Worm (Caenorhabditis elegans) whole organism, midembryonic: ENCODE data around the gene prp-19.

Experiments used
- T22C8.4 ChIP-seq: fragments of 200-800 bp; sonication (Bioruptor generic); IDR thresholded peaks from 2 replicates; pipeline ENCODE4 v1.3.6; 2022; ENCODE audit warnings: missing genetic modification characterization, missing compliant biosample characterization
- cog-1 ChIP-seq: sonication (generic microtip); optimal IDR thresholded peaks from 2 replicates; lab custom pipeline; 2016; ENCODE audit warnings: missing genetic modification characterization, missing compliant biosample characterization
- flt-1 ChIP-seq: fragments of 200-800 bp; sonication (Bioruptor generic); IDR thresholded peaks from 2 replicates; pipeline ENCODE4 v1.3.6; 2022; ENCODE audit warnings: missing genetic modification characterization, missing compliant biosample characterization
- klf-2 ChIP-seq: fragments of 200-800 bp; sonication (Bioruptor generic); conservative IDR thresholded peaks from 2 replicates; pipeline ENCODE4 v1.3.6; 2022; ENCODE audit warnings: missing genetic modification reagents, missing genetic modification characterization, missing compliant biosample characterization
- med-1 ChIP-seq: sonication (generic microtip); optimal IDR thresholded peaks from 2 replicates; lab custom pipeline; 2017; ENCODE audit warnings: missing genetic modification characterization, mild to moderate bottlenecking, missing compliant biosample characterization, antibody characterized with exemption, missing genetic modification reagents; ENCODE audit not compliant: insufficient read depth
- ref-1 ChIP-seq: fragments of 200-800 bp; sonication (Bioruptor generic); conservative IDR thresholded peaks from 2 replicates; pipeline ENCODE4 v1.3.6; 2022; ENCODE audit warnings: missing genetic modification reagents, missing genetic modification characterization, missing compliant biosample characterization
- tab-1 ChIP-seq: fragments of 200-800 bp; sonication (Bioruptor generic); IDR thresholded peaks from 2 replicates; pipeline ENCODE4 v1.3.6; 2022; ENCODE audit warnings: missing genetic modification characterization, missing compliant biosample characterization
- ztf-23 ChIP-seq: fragments of 200-800 bp; sonication (Bioruptor generic); IDR thresholded peaks from 2 replicates; pipeline ENCODE4 v1.3.6; 2022; ENCODE audit warnings: missing genetic modification reagents, missing genetic modification characterization, missing compliant biosample characterization
- ztf-29 ChIP-seq: fragments of 200-800 bp; sonication (Bioruptor generic); IDR thresholded peaks from 2 replicates; pipeline ENCODE4 v1.3.6; 2022; ENCODE audit warnings: missing genetic modification reagents, missing genetic modification characterization, missing compliant biosample characterization

The prp-19 gene

DNA sequence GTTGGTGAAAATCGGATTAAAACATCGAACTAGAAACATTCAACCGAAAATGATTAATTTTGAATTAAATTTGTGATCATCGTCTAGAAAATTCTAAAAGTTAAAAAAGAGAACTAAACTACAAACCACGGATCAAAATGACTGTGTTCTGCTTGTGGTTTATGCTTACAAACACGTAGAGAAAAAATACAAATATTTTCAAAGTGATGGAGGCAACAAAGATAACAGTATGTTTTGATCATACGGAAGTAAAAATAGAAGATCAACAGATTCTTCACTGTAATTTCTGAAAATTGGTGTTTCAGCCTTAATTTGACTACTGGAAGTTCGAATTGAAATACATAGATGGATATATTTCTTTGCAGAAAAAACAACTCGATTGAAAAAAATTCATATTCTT lies 31.5 kb upstream of the prp-19 start:
- TF ChIP-seq T22C8.4 (no peak), med-1 (GFP tag; lab: Kevin White, UChicago) (no peak), ztf-23 (GFP tag; lab: Robert Waterston, UW) (no peak), ztf-29 (GFP tag; lab: Robert Waterston, UW) (no peak), tab-1 (GFP tag; lab: Robert Waterston, UW) (no peak), flt-1 (GFP tag; lab: Robert Waterston, UW) (no peak), ref-1 (GFP tag; lab: Robert Waterston, UW) (no peak), cog-1 (tag; lab: Kevin White, UChicago) (no peak), klf-2 (GFP tag; lab: Robert Waterston, UW) (no peak)

DNA sequence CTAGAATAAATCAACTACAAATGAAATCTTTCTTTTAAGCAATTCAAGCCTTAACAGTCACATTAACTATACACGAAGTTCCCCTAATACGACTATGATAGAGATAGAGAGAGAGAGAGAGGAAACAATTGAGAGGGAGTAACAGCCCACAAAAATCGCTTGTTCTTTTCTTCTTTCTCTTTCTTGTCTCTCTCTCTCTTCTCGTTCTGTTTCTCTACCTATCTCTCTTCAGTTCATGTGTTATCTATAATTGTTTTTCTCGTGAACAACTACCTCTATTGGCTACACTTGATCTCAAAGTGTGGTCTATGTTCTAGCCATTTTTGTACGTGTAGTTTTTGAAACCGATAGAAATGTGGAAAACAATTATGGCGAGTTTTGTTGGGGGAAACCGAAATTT lies 30.8 kb upstream of the prp-19 start:
- TF ChIP-seq tab-1 (GFP tag; lab: Robert Waterston, UW) = no peak
- no peak for TF ChIP-seq flt-1 (GFP tag; lab: Robert Waterston, UW)
- TF ChIP-seq med-1 (GFP tag; lab: Kevin White, UChicago) = no peak
- TF ChIP-seq T22C8.4 = no peak
- TF ChIP-seq ztf-29 (GFP tag; lab: Robert Waterston, UW) = no peak
- no peak for TF ChIP-seq ref-1 (GFP tag; lab: Robert Waterston, UW)
- TF ChIP-seq ztf-23 (GFP tag; lab: Robert Waterston, UW) = no peak
- TF ChIP-seq klf-2 (GFP tag; lab: Robert Waterston, UW) = no peak
- no peak for TF ChIP-seq cog-1 (tag; lab: Kevin White, UChicago)

DNA sequence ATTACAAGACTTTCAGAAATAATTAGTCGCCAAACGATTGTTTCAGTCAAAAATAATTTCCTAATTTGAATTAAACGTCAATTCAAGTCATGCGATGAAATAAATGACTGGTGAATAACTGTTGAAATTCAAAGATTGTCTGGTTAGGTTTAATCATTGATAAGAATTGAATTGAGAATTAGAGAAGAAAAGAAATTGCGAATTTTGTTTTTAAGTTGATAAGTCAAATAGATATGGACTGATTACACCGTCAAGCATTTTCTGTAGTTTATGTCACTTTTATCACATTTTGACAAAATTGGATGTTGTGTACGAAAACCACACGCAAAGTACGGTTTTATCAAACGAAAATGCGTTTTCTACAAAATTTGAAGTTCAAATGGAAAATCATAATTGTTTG lies 29.4 kb upstream of the prp-19 start:
- TF ChIP-seq flt-1 (GFP tag; lab: Robert Waterston, UW) (no peak), ztf-29 (GFP tag; lab: Robert Waterston, UW) (no peak), klf-2 (GFP tag; lab: Robert Waterston, UW) (no peak), T22C8.4 (no peak), ref-1 (GFP tag; lab: Robert Waterston, UW) (no peak)

DNA sequence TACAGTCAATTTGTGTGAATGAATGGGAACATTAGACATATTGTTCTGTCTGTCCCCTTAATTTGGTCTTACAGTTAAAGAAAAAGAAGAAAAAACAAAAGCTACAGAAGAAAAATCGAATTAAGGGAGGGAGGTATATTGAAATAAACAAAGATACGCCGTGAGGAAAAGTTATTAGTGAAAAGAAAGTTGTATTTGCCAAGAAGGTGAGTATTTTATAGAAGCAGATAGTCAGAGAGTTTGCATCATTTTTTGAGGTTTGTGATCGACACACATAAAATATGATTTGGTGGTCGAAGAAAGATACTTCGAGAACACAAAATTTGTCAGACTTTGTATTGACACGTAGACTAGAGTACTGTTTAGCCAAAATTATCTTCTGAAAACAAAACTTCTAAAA lies 28.5 kb upstream of the prp-19 start:
- TF ChIP-seq tab-1 (GFP tag; lab: Robert Waterston, UW) (no peak), cog-1 (tag; lab: Kevin White, UChicago) (no peak), ztf-23 (GFP tag; lab: Robert Waterston, UW) (no peak), med-1 (GFP tag; lab: Kevin White, UChicago) (no peak), flt-1 (GFP tag; lab: Robert Waterston, UW) (no peak), klf-2 (GFP tag; lab: Robert Waterston, UW) (no peak), ztf-29 (GFP tag; lab: Robert Waterston, UW) (no peak), ref-1 (GFP tag; lab: Robert Waterston, UW) (no peak), T22C8.4 (no peak)

DNA sequence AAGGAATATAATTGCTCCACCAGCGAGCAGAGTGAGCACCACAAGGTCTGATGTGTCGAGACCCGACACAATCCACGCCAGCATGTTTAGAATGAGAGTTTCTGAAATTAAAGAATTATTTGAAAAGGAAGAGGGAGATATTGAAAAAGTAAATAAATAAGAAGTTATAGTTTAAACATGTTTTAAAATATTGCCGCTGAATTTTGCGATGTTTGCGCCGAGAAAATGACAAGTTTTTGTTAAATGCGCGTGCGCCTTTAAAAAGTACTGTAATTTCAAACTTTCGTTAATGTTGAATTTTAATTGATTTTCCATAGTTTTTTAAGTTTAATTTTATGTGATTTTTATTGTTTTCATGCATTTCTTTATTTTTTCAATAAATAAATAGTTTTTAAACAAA lies 27.7 kb upstream of the prp-19 start, which contains the start of gene emb-8:
Gene emb-8, minus strand, starts transcription at position 101 of the 400 bp plus-strand sequence.
- no peak for TF ChIP-seq klf-2 (GFP tag; lab: Robert Waterston, UW)
- TF ChIP-seq cog-1 (tag; lab: Kevin White, UChicago) = no peak
- TF ChIP-seq T22C8.4 = no peak
- no peak for TF ChIP-seq flt-1 (GFP tag; lab: Robert Waterston, UW)
- no peak for TF ChIP-seq tab-1 (GFP tag; lab: Robert Waterston, UW)
- no peak for TF ChIP-seq ztf-29 (GFP tag; lab: Robert Waterston, UW)
- TF ChIP-seq med-1 (GFP tag; lab: Kevin White, UChicago) = no peak
- no peak for TF ChIP-seq ztf-23 (GFP tag; lab: Robert Waterston, UW)
- TF ChIP-seq ref-1 (GFP tag; lab: Robert Waterston, UW) = no peak

DNA sequence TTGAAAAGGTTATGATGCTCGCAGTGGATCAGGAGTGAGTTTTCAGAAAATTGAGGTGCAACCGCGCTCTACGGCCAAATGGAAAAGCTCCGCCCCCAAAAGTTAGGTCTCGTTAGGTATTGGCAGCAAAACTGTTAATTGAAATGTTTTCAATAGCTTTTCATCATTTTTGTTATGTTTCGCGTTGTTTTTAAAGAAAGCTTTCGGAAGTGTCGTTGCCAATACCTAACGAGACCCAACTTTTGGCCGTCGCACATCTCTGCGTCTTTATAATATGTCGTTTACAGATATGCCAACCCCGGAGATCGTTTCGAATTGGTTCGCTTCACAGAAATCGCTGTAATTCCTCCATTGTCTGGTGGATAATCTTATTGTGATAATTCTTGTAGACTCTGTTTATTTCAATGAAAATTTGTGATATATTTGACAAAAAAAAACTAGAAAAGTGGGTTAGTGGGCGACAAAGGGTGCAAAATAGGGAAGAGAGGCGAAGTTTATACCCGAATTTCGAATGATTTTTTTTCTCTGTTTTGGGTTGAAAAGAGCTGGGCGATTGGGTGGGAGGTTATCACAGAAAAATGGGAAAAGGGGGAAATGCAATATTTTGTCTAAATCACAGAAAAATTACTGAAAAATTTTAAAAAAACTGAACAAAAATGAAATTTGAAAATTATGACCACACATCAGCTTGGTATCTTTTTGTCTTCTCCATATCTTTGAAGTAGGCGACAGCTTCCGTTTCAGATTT lies 24.6 kb upstream of the prp-19 start:
- TF ChIP-seq flt-1 (GFP tag; lab: Robert Waterston, UW) (no peak), ref-1 (GFP tag; lab: Robert Waterston, UW) (no peak)

DNA sequence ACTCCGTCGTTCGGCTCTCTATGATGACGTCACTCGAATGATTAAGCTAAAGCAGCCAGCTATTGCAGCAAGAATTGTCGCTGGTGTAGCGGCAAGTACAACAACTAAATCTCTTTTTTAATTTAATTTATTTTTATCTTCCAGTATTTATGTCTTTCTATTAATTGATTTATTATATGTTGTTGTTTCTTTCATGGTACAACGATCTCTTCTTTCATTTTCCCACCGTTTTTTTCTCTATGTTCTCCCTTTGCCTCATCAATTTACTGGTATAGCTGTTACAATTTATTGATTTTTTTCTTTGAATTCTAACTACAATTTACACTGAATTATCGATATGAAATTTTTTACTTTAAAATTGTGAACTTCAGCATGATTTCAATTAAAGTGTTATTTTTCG lies 23.8 kb upstream of the prp-19 start, which contains the start of gene moc-6:
Gene moc-6, plus strand, starts transcription at position 301 of the 400 bp plus-strand sequence.
- 0 out of 2 replicates have a peak, but pooled peaks have one; percentile 23 for TF ChIP-seq T22C8.4
- TF ChIP-seq ztf-23 (GFP tag; lab: Robert Waterston, UW) = no peak
- no peak for TF ChIP-seq ztf-29 (GFP tag; lab: Robert Waterston, UW)

DNA sequence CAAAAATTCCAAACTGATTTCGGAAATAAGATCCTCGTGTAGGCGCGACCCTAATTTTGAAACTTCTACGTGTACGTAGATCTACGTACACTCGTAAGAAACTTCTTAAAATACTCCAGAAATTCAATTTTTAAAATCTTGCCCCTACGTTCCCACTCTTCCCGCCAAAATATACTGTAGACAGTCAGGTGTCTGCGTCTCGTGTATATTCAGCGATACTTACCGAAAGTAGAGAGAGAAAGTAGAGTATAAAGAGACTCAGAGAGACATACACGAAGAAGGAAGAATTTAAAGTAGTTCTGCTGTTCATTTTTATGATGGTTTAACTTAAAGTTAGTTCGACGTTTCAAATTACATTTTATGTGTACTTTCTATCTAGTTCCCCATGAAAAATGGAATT lies 21.4 kb upstream of the prp-19 start:
- TF ChIP-seq tab-1 (GFP tag; lab: Robert Waterston, UW) (no peak), med-1 (GFP tag; lab: Kevin White, UChicago) (no peak), ztf-29 (GFP tag; lab: Robert Waterston, UW) (no peak), ref-1 (GFP tag; lab: Robert Waterston, UW) (no peak), flt-1 (GFP tag; lab: Robert Waterston, UW) (no peak), klf-2 (GFP tag; lab: Robert Waterston, UW) (no peak), cog-1 (tag; lab: Kevin White, UChicago) (no peak), T22C8.4 (no peak), ztf-23 (GFP tag; lab: Robert Waterston, UW) (no peak)

DNA sequence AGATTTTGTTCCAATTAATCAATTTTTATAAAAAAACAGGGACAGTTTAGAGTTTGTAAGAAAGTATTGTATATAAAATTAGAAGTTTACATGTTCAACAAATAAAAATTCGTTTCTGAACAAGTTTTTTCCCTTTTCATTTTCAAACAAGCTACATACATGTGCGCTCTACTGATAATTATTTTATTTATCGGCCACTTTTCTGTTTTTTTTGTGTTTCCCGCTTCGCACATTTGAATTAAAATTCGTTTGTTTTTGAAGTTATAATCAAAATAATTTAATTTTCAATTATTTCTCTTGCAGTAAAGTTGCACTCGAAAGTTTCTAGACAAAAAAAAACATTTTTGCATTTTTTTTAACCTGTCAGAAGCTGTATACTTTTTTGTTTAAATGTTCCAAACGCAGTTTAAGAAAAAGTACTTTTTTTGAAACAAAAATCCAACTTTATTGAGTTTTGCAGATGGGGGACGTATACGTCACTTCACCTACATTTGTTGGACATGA lies 18.9 kb upstream of the prp-19 start, which contains the start of gene hira-1:
Gene hira-1, plus strand, starts transcription at position 454 of the 504 bp plus-strand sequence.
- TF ChIP-seq klf-2 (GFP tag; lab: Robert Waterston, UW) (no peak), tab-1 (GFP tag; lab: Robert Waterston, UW) (no peak), ztf-29 (GFP tag; lab: Robert Waterston, UW) (no peak), T22C8.4 (no peak), med-1 (GFP tag; lab: Kevin White, UChicago) (no peak), flt-1 (GFP tag; lab: Robert Waterston, UW) (no peak), ref-1 (GFP tag; lab: Robert Waterston, UW) (no peak), cog-1 (tag; lab: Kevin White, UChicago) (no peak), ztf-23 (GFP tag; lab: Robert Waterston, UW) (no peak)
